Worm (Caenorhabditis elegans) whole organism, young adult: ENCODE data around the gene ins-39.

Experiments used
- B0035.1 ChIP-seq: sonication (generic microtip); optimal IDR thresholded peaks from 2 replicates; lab custom pipeline; 2016; ENCODE audit warnings: missing genetic modification characterization, mild to moderate bottlenecking, missing compliant biosample characterization, missing genotype, missing genetic modification reagents
- B0261.1 ChIP-seq: sonication (generic microtip); optimal IDR thresholded peaks from 2 replicates; lab custom pipeline; 2016; ENCODE audit warnings: mild to moderate bottlenecking, missing genetic modification characterization, moderate library complexity, missing compliant biosample characterization
- B0336.3 ChIP-seq: fragments of 200-800 bp; sonication (Bioruptor generic); IDR thresholded peaks from 2 replicates; pipeline ENCODE4 v1.3.6; 2022; ENCODE audit warnings: missing genetic modification characterization, missing compliant biosample characterization
- F10E7.11 ChIP-seq: sonication (generic microtip); optimal IDR thresholded peaks from 2 replicates; lab custom pipeline; 2017; ENCODE audit warnings: mild to moderate bottlenecking, missing genetic modification characterization, moderate library complexity, missing compliant biosample characterization
- F23B12.7 ChIP-seq: sonication (generic microtip); optimal IDR thresholded peaks from 2 replicates; lab custom pipeline; 2017; ENCODE audit warnings: missing genetic modification characterization, mild to moderate bottlenecking, missing compliant biosample characterization, antibody characterized with exemption, moderate library complexity; ENCODE audit not compliant: insufficient read depth
- F57C9.4 ChIP-seq: sonication (generic microtip); optimal IDR thresholded peaks from 2 replicates; lab custom pipeline; 2017; ENCODE audit warnings: mild to moderate bottlenecking, missing genetic modification characterization, missing compliant biosample characterization
- K12H6.12 ChIP-seq: fragments of 200-800 bp; sonication (Bioruptor generic); optimal IDR thresholded peaks from 2 replicates; lab custom pipeline; 2018; ENCODE audit warnings: mild to moderate bottlenecking, missing genetic modification characterization, missing compliant biosample characterization
- Y53G8AR.9 ChIP-seq: fragments of 200-800 bp; sonication (Bioruptor generic); conservative IDR thresholded peaks from 2 replicates; pipeline ENCODE4 v1.3.6; 2022; ENCODE audit warnings: missing genetic modification reagents, missing genetic modification characterization, missing compliant biosample characterization
- Y79H2A.3 ChIP-seq: fragments of 200-800 bp; sonication (Bioruptor generic); conservative IDR thresholded peaks from 2 replicates; pipeline ENCODE4 v1.3.6; 2022; ENCODE audit warnings: missing genetic modification reagents, missing genetic modification characterization, missing compliant biosample characterization
- akir-1 ChIP-seq: fragments of 200-800 bp; sonication (Bioruptor generic); optimal IDR thresholded peaks from 2 replicates; lab custom pipeline; 2018; ENCODE audit warnings: mild to moderate bottlenecking, missing genetic modification characterization, moderate library complexity, missing compliant biosample characterization
- ama-1 ChIP-seq, 3 experiments: fragments of 150-350 bp in 1 of 3; sonication (generic microtip) in 2 of 3; optimal IDR thresholded peaks; 2 replicates each; lab custom pipeline; 2014 to 2018; ENCODE audit warnings: missing biosample characterization in 2 of 3, missing genetic modification characterization in 2 of 3, missing genetic modification reagents in 2 of 3
- aptf-2 ChIP-seq: fragments of 200-800 bp; sonication (Bioruptor generic); conservative IDR thresholded peaks from 2 replicates; pipeline ENCODE4 v1.3.6; 2022; ENCODE audit warnings: missing genetic modification reagents, missing genetic modification characterization, missing compliant biosample characterization
- attf-6 ChIP-seq: fragments of 200-800 bp; sonication (Bioruptor generic); IDR thresholded peaks from 2 replicates; pipeline ENCODE4 v1.3.6; 2022; ENCODE audit warnings: missing genetic modification reagents, missing genetic modification characterization, missing compliant biosample characterization
- bed-2 ChIP-seq: fragments of 200-800 bp; sonication (Bioruptor generic); IDR thresholded peaks from 2 replicates; pipeline ENCODE4 v1.3.6; 2022; ENCODE audit warnings: missing genetic modification reagents, missing genetic modification characterization, missing compliant biosample characterization
- ccch-3 ChIP-seq: fragments of 200-800 bp; sonication (Bioruptor generic); optimal IDR thresholded peaks from 2 replicates; lab custom pipeline; 2018; ENCODE audit warnings: mild to moderate bottlenecking, missing genetic modification characterization, missing compliant biosample characterization
- ceh-27 ChIP-seq: fragments of 200-800 bp; sonication (Bioruptor generic); optimal IDR thresholded peaks from 2 replicates; lab custom pipeline; 2018; ENCODE audit warnings: mild to moderate bottlenecking, missing genetic modification characterization, moderate library complexity, missing compliant biosample characterization
- die-1 ChIP-seq: sonication (generic microtip); optimal IDR thresholded peaks from 2 replicates; lab custom pipeline; 2016; ENCODE audit warnings: missing genotype, mild to moderate bottlenecking, missing genetic modification characterization, missing compliant biosample characterization
- dox-1 ChIP-seq: fragments of 200-800 bp; sonication (Bioruptor generic); IDR thresholded peaks from 2 replicates; pipeline ENCODE4 v1.3.6; 2022; ENCODE audit warnings: missing genetic modification reagents, missing genetic modification characterization, missing compliant biosample characterization
- egl-44 ChIP-seq: fragments of 200-800 bp; sonication (Bioruptor generic); IDR thresholded peaks from 2 replicates; pipeline ENCODE4 v1.3.6; 2022; ENCODE audit warnings: missing genetic modification reagents, missing genetic modification characterization, missing compliant biosample characterization
- egrh-3 ChIP-seq: fragments of 200-800 bp; sonication (Bioruptor generic); IDR thresholded peaks from 2 replicates; pipeline ENCODE4 v1.3.6; 2022; ENCODE audit warnings: missing genetic modification reagents, missing genetic modification characterization, missing compliant biosample characterization
- hrde-1 ChIP-seq: sonication (generic microtip); optimal IDR thresholded peaks from 2 replicates; lab custom pipeline; 2016; ENCODE audit warnings: missing genetic modification characterization, mild to moderate bottlenecking, missing compliant biosample characterization, moderate library complexity, missing genotype, missing genetic modification reagents, borderline replicate concordance
- lsy-27 ChIP-seq: sonication (generic microtip); optimal IDR thresholded peaks from 2 replicates; lab custom pipeline; 2017; ENCODE audit warnings: missing genetic modification characterization, mild to moderate bottlenecking, missing compliant biosample characterization, antibody characterized with exemption, missing genotype, borderline replicate concordance; ENCODE audit not compliant: insufficient read depth
- madf-10 ChIP-seq: sonication (generic microtip); optimal IDR thresholded peaks from 2 replicates; lab custom pipeline; 2016; ENCODE audit warnings: mild to moderate bottlenecking, missing genetic modification characterization, missing compliant biosample characterization
- madf-6 ChIP-seq: fragments of 200-800 bp; sonication (Bioruptor generic); IDR thresholded peaks from 2 replicates; pipeline ENCODE4 v1.3.6; 2022; ENCODE audit warnings: missing genetic modification reagents, missing genetic modification characterization, missing compliant biosample characterization
- madf-8 ChIP-seq: fragments of 200-800 bp; sonication (Bioruptor generic); conservative IDR thresholded peaks from 2 replicates; pipeline ENCODE4 v1.3.6; 2022; ENCODE audit warnings: missing genetic modification reagents, missing genetic modification characterization, missing compliant biosample characterization
- mcd-1 ChIP-seq: fragments of 200-800 bp; sonication (Bioruptor generic); IDR thresholded peaks from 2 replicates; pipeline ENCODE4 v1.3.6; 2022; ENCODE audit warnings: missing genetic modification reagents, missing genetic modification characterization, missing compliant biosample characterization
- mel-28 ChIP-seq: sonication (generic microtip); optimal IDR thresholded peaks from 2 replicates; lab custom pipeline; 2016; ENCODE audit warnings: borderline replicate concordance, mild to moderate bottlenecking, missing genetic modification characterization, missing compliant biosample characterization
- nhr-90 ChIP-seq: sonication (generic microtip); optimal IDR thresholded peaks from 2 replicates; lab custom pipeline; 2016; ENCODE audit warnings: missing genotype, mild to moderate bottlenecking, missing genetic modification characterization, missing compliant biosample characterization
- rec-8 ChIP-seq, 2 experiments: sonication (generic microtip); optimal IDR thresholded peaks; 2 replicates each; lab custom pipeline; 2016; ENCODE audit warnings: mild to moderate bottlenecking in 2 of 2, missing genetic modification characterization in 2 of 2, missing genetic modification reagents in 2 of 2, missing genotype in 2 of 2, missing biosample characterization in 1 of 2, missing compliant biosample characterization in 1 of 2, moderate library complexity in 1 of 2
- rpc-1 ChIP-seq, 2 experiments: fragments of 150-350 bp in 1 of 2; sonication (generic microtip) in 1 of 2; optimal IDR thresholded peaks; 2 replicates each; lab custom pipeline; 2014 to 2018; ENCODE audit warnings: missing biosample characterization in 1 of 2, missing genetic modification characterization in 1 of 2, missing genetic modification reagents in 1 of 2, missing genotype in 1 of 2
- somi-1 ChIP-seq: fragments of 200-800 bp; sonication (Bioruptor generic); optimal IDR thresholded peaks from 2 replicates; lab custom pipeline; 2018; ENCODE audit warnings: mild to moderate bottlenecking, missing genetic modification characterization, missing compliant biosample characterization
- tlf-1 ChIP-seq: fragments of 200-800 bp; sonication (Bioruptor generic); optimal IDR thresholded peaks from 2 replicates; lab custom pipeline; 2018; ENCODE audit warnings: mild to moderate bottlenecking, missing genetic modification characterization, missing compliant biosample characterization
- xnd-1 ChIP-seq: sonication (generic microtip); optimal IDR thresholded peaks from 2 replicates; lab custom pipeline; 2016; ENCODE audit warnings: missing genotype, missing genetic modification reagents, missing genetic modification characterization, missing compliant biosample characterization
- ztf-22 ChIP-seq: fragments of 200-800 bp; sonication (Bioruptor generic); optimal IDR thresholded peaks from 2 replicates; lab custom pipeline; 2018; ENCODE audit warnings: mild to moderate bottlenecking, missing genetic modification characterization, moderate library complexity, missing compliant biosample characterization

The ins-39 gene

ce11 chrX:1319708-1320107 lies 24.5 kb downstream of the ins-39 start (continued):
- peak; percentile 85 for TF ChIP-seq dox-1
- peak; percentile 72; the same call in 1 of the 2 replicates for TF ChIP-seq egl-44 (GFP tag; lab: Robert Waterston, UW)
- TF ChIP-seq madf-10 (tag; lab: Kevin White, UChicago) = peak; percentile 10
- TF ChIP-seq aptf-2 = peak; percentile 79; the same call in 1 of the 2 replicates
- TF ChIP-seq F23B12.7 (tag; lab: Kevin White, UChicago) = peak; percentile 21
- peak; percentile 45 for TF ChIP-seq nhr-90 (tag; lab: Kevin White, UChicago)
- no peak for TF ChIP-seq hrde-1 (tag; lab: Kevin White, UChicago)
- TF ChIP-seq ceh-27 (GFP tag; lab: Kevin White, UChicago) = peak; percentile 58
- peak; percentile 60 for TF ChIP-seq mcd-1 (GFP tag; lab: Robert Waterston, UW)
- peak; percentile 94 for TF ChIP-seq egrh-3
- no peak for TF ChIP-seq ama-1 (optimal IDR thresholded peaks at IDR 0.05; lab: Kevin White, UChicago)
- TF ChIP-seq ama-1 (GFP tag; optimal IDR thresholded peaks at IDR 0.05; lab: Kevin White, UChicago) = no peak
- TF ChIP-seq K12H6.12 (tag; lab: Kevin White, UChicago) = peak; percentile 69

ce11 chrX:1311577-1311976 lies 32.6 kb downstream of the ins-39 start:
- TF ChIP-seq lsy-27 (no peak), B0035.1 (tag; lab: Kevin White, UChicago) (no peak), K12H6.12 (tag; lab: Kevin White, UChicago) (no peak), xnd-1 (tag; lab: Kevin White, UChicago) (no peak), Y53G8AR.9 (no peak), bed-2 (no peak), madf-6 (GFP tag; lab: Robert Waterston, UW) (no peak), attf-6 (GFP tag; lab: Robert Waterston, UW) (no peak), ccch-3 (GFP tag; lab: Kevin White, UChicago) (no peak), F10E7.11 (no peak), tlf-1 (no peak), rec-8 (tag; optimal IDR thresholded peaks at IDR 0.05; lab: Kevin White, UChicago) (no peak), akir-1 (GFP tag; lab: Kevin White, UChicago) (no peak), madf-8 (GFP tag; lab: Robert Waterston, UW) (no peak), B0336.3 (GFP tag; lab: Robert Waterston, UW) (no peak), F57C9.4 (no peak), rpc-1 (optimal IDR thresholded peaks at IDR 0.05; lab: Kevin White, UChicago) (no peak), rpc-1 (tag; optimal IDR thresholded peaks at IDR 0.05; lab: Kevin White, UChicago) (no peak)
- TF ChIP-seq, all 124 proteins: peak for 0

- TF ChIP-seq die-1 (tag; lab: Kevin White, UChicago) (no peak), somi-1 (GFP tag; lab: Kevin White, UChicago) (no peak), ztf-22 (GFP tag; lab: Kevin White, UChicago) (no peak), B0261.1 (tag; lab: Kevin White, UChicago) (no peak), Y79H2A.3 (GFP tag; lab: Robert Waterston, UW) (no peak), mel-28 (no peak)
Observed at ce11 chrX:1311084-1311483, 33.1 kb downstream of the ins-39 start, which contains the start of gene H42K12.3. Gene H42K12.3 (plus strand): TSS chrX:1311391.
